Worm (Caenorhabditis elegans): ENCODE measurements around the gene F08D12.4.

Gene F08D12.4

DNA sequence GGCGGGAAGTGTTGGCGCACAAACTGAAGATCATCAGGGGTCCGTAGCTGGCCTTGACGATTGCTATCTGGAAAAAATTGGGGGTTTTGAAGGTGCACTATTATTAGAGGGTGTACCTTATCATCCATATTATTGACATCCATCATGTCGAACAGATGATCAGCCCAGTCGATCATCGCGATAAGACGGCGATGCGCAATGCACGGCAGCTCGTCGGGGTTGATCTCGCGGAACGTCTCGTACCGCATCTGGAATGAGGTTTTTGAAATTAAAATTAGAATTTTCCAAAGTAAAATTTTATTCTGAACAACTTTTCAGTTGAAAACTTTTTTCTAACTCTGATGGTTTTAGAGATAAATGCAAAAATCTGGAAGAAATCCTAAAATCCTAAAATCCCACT lies 20.0 kb downstream of the F08D12.4 start:
- no peak for TF ChIP-seq ama-1 (optimal IDR thresholded peaks at IDR 0.05)
- no peak for TF ChIP-seq tbx-37 (GFP tag; conservative IDR thresholded peaks at IDR 0.05)
- TF ChIP-seq hnd-1 (tag; optimal IDR thresholded peaks at IDR 0.05), result no peak
- no peak for TF ChIP-seq flt-1 (GFP tag; IDR thresholded peaks at IDR 0.05)
- TF ChIP-seq hmg-4 (GFP tag; optimal IDR thresholded peaks at IDR 0.05), result no peak
- no peak for TF ChIP-seq hmbx-1 (tag; optimal IDR thresholded peaks at IDR 0.05)
- TF ChIP-seq F13C5.2 (tag; optimal IDR thresholded peaks at IDR 0.05), result no peak
- TF ChIP-seq tra-4 (tag; optimal IDR thresholded peaks at IDR 0.05), result no peak
- TF ChIP-seq scrt-1 (GFP tag; IDR thresholded peaks at IDR 0.05), result no peak
- no peak for TF ChIP-seq tbx-11 (GFP tag; IDR thresholded peaks at IDR 0.05)
- TF ChIP-seq sea-1 (GFP tag; conservative IDR thresholded peaks at IDR 0.05), result no peak
- no peak for TF ChIP-seq ceh-36 (tag; optimal IDR thresholded peaks at IDR 0.05)
- no peak for TF ChIP-seq aly-1 (tag; optimal IDR thresholded peaks at IDR 0.05)

DNA sequence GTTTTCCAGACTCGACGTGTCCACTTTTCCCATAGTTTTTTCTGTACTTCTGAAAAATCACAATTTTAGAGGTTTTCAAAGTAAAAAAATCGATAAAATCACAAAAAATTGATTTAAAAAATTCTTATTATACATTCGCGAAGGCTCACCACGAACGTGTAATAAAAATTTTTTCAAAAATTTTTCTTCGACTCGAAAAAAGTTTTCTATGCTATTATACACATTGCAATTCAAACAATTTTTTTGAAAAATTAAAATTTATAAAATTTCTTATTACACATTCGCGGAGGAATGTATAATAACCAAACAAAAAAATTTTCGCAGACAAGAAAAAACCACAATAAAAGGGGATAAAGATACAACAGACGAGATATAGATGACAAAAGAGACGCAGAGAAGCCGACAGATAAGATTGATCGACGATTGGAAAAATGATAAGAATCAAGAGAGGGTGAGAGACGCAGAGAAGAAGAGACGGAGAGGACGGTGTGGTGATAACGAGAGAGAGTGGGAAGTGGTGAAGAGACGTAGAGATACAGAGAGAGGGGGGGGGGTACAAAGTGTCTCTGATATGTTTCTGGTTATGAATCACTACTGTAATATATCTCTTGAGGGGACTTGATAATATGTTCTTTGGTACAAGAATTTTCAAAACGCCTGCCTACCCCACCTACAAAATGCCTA lies 22.7 kb downstream of the F08D12.4 start, which contains the start of gene nhr-119:
TSS of gene nhr-119 (minus strand) at position 51 of the 684 bp plus-strand sequence.
- no peak for TF ChIP-seq sea-1 (GFP tag; conservative IDR thresholded peaks at IDR 0.05)

DNA sequence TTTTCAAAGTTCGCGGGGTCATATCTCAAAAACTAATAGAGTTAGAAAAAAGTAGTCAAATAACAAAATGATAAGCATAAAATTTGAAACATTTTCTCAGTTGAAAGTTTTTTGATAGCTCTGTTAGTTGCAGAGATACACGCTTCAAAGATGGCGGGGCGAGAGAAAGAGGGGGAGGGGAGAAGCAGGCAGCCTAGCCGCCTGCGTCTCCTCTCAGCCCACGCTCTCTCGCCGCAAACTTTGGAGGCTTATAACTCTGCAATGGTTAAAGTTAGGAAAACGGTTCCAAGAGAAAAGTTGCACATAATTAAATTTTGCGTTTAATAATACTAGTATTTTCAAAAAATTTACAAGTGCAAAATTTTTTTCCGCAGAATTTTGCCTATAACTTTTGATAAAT lies 23.8 kb downstream of the F08D12.4 start:
- TF ChIP-seq tbx-37 (GFP tag; conservative IDR thresholded peaks at IDR 0.05) (no peak), pes-1 (GFP tag; IDR thresholded peaks at IDR 0.05) (no peak), ama-1 (optimal IDR thresholded peaks at IDR 0.05) (no peak), ceh-13 (GFP tag; optimal IDR thresholded peaks at IDR 0.05) (no peak), hnd-1 (tag; optimal IDR thresholded peaks at IDR 0.05) (no peak), hmbx-1 (tag; optimal IDR thresholded peaks at IDR 0.05) (no peak), hmg-4 (GFP tag; optimal IDR thresholded peaks at IDR 0.05) (no peak), scrt-1 (GFP tag; IDR thresholded peaks at IDR 0.05) (no peak)

DNA sequence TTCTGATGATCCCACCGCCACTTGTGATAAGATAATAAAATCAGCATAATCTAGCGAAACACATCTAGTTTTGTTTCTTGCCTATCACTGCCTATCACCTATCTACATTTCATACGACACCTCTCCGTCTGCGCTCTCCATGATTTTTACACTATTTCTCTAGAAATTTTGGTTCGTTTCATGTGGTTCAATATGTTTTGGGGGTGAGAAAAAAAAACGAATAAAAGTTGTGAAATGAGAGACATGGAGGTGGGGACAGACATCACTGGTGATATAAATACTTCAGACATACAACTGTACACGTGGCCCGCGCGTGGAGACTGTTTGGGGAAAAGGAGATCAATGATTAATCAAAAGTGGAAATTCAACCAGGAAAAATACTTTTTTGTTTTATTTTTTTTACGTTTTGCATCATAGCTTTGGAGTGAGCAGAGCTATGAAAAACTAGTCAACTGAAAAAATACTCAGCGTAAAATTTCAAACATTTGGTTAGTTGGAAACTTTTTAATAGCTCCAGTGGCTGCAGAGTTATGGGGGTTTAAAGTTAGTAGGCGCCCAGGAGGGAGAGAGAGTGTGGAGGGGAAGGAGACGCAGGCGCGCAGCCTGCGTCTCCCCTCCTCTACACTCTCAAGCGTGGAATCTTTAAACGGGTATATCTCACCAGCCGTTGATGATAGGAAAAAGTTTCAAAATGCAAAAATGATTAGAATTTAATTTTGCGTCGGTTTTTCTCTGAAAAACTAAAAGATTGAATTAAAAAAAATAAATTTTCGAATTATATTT lies 25.0 kb downstream of the F08D12.4 start:
- no peak for TF ChIP-seq sea-1 (GFP tag; conservative IDR thresholded peaks at IDR 0.05)
- no peak for TF ChIP-seq tra-4 (tag; optimal IDR thresholded peaks at IDR 0.05)
- TF ChIP-seq ceh-13 (GFP tag; optimal IDR thresholded peaks at IDR 0.05), result no peak
- no peak for TF ChIP-seq ama-1 (optimal IDR thresholded peaks at IDR 0.05)
- TF ChIP-seq hmbx-1 (tag; optimal IDR thresholded peaks at IDR 0.05), result no peak
- no peak for TF ChIP-seq flt-1 (GFP tag; IDR thresholded peaks at IDR 0.05)
- no peak for TF ChIP-seq hnd-1 (tag; optimal IDR thresholded peaks at IDR 0.05)
- TF ChIP-seq tbx-37 (GFP tag; conservative IDR thresholded peaks at IDR 0.05), result no peak
- no peak for TF ChIP-seq B0310.2 (tag; optimal IDR thresholded peaks at IDR 0.05)
- TF ChIP-seq hmg-4 (GFP tag; optimal IDR thresholded peaks at IDR 0.05), result no peak
- no peak for TF ChIP-seq ceh-36 (tag; optimal IDR thresholded peaks at IDR 0.05)
- no peak for TF ChIP-seq F13C5.2 (tag; optimal IDR thresholded peaks at IDR 0.05)
- no peak for TF ChIP-seq tbx-11 (GFP tag; IDR thresholded peaks at IDR 0.05)
- no peak for TF ChIP-seq aly-1 (tag; optimal IDR thresholded peaks at IDR 0.05)
- no peak for TF ChIP-seq scrt-1 (GFP tag; IDR thresholded peaks at IDR 0.05)
- no peak for TF ChIP-seq pes-1 (GFP tag; IDR thresholded peaks at IDR 0.05)
- no peak for TF ChIP-seq ets-7 (tag; optimal IDR thresholded peaks at IDR 0.05)

DNA sequence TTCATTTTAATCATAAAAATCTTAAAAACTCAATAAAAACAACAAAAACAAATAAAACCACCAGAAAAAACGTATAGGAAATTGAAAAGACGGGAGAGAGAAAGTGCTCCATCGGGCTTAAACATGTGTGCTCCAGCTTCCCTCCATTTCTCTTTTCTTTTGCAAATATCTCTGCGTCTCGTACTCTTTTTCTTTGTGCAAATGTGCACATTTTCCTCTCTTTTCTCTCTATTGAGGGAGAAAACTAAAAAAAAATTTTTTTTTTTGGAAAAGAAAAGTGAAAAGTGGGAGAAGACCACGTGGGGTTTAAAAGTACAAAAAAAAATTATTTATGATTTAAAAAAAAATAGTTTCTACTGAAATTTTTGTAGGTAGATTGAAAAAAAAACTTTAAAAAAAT lies 26.3 kb downstream of the F08D12.4 start:
- TF ChIP-seq sea-1 (GFP tag; conservative IDR thresholded peaks at IDR 0.05) (no peak), ceh-36 (tag; optimal IDR thresholded peaks at IDR 0.05) (no peak), hnd-1 (tag; optimal IDR thresholded peaks at IDR 0.05) (no peak), tra-4 (tag; optimal IDR thresholded peaks at IDR 0.05) (no peak), F13C5.2 (tag; optimal IDR thresholded peaks at IDR 0.05) (no peak), hmbx-1 (tag; optimal IDR thresholded peaks at IDR 0.05) (no peak), scrt-1 (GFP tag; IDR thresholded peaks at IDR 0.05) (no peak), tbx-37 (GFP tag; conservative IDR thresholded peaks at IDR 0.05) (no peak), aly-1 (tag; optimal IDR thresholded peaks at IDR 0.05) (no peak), hmg-4 (GFP tag; optimal IDR thresholded peaks at IDR 0.05) (no peak), ceh-13 (GFP tag; optimal IDR thresholded peaks at IDR 0.05) (no peak), B0310.2 (tag; optimal IDR thresholded peaks at IDR 0.05) (no peak), ets-7 (tag; optimal IDR thresholded peaks at IDR 0.05) (no peak), ama-1 (optimal IDR thresholded peaks at IDR 0.05) (no peak), flt-1 (GFP tag; IDR thresholded peaks at IDR 0.05) (no peak)

DNA sequence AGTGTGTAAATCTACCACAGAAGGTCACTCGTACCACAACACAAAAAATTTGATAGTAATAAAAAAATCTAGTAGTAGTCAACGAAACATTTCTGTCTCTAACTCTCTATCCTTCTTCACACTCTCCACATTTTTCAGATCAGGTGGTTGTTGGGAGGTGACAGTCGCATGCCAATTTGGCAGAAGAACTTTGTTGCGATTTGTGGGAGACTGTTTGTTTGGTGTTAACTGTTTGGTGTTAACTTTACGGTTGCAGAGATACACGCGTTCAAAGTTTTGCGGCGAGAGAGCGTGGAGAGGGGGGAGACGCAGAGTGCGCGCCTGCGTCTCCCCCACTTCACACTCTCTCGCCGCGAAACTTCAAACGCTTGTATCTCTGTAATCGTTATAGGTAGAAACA lies 27.0 kb downstream of the F08D12.4 start:
- TF ChIP-seq tbx-37 (GFP tag; conservative IDR thresholded peaks at IDR 0.05) (no peak), tra-4 (tag; optimal IDR thresholded peaks at IDR 0.05) (no peak), pes-1 (GFP tag; IDR thresholded peaks at IDR 0.05) (no peak), scrt-1 (GFP tag; IDR thresholded peaks at IDR 0.05) (no peak), F13C5.2 (tag; optimal IDR thresholded peaks at IDR 0.05) (no peak), aly-1 (tag; optimal IDR thresholded peaks at IDR 0.05) (no peak), ets-7 (tag; optimal IDR thresholded peaks at IDR 0.05) (no peak)

DNA sequence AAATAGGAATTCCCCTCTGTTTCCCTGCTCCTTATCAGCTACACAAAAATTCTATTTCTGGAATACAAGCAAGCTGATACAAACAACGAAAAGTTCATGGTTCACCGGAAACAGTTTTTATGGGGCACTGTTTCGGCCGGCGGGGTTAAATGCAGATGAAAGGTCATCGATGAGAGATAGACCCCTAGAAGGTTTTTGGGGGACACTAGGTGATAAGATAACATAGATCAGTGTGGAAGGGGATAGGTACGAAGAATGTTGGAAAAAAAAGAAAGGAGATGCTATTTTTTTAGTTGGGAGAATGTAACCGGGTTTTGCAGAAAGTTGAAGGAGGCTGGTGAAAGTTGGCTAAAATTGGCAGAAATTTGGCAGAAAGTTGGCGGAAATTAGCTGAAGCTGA lies 27.6 kb downstream of the F08D12.4 start:
- TF ChIP-seq hmbx-1 (tag; optimal IDR thresholded peaks at IDR 0.05) (no peak), ceh-13 (GFP tag; optimal IDR thresholded peaks at IDR 0.05) (no peak), scrt-1 (GFP tag; IDR thresholded peaks at IDR 0.05) (no peak), aly-1 (tag; optimal IDR thresholded peaks at IDR 0.05) (no peak), flt-1 (GFP tag; IDR thresholded peaks at IDR 0.05) (no peak), hmg-4 (GFP tag; optimal IDR thresholded peaks at IDR 0.05) (no peak), F13C5.2 (tag; optimal IDR thresholded peaks at IDR 0.05) (no peak), tbx-11 (GFP tag; IDR thresholded peaks at IDR 0.05) (no peak), pes-1 (GFP tag; IDR thresholded peaks at IDR 0.05) (no peak), sea-1 (GFP tag; conservative IDR thresholded peaks at IDR 0.05) (no peak), tra-4 (tag; optimal IDR thresholded peaks at IDR 0.05) (no peak), ets-7 (tag; optimal IDR thresholded peaks at IDR 0.05) (no peak), B0310.2 (tag; optimal IDR thresholded peaks at IDR 0.05) (no peak), ama-1 (optimal IDR thresholded peaks at IDR 0.05) (no peak), tbx-37 (GFP tag; conservative IDR thresholded peaks at IDR 0.05) (no peak), hnd-1 (tag; optimal IDR thresholded peaks at IDR 0.05) (no peak), ceh-36 (tag; optimal IDR thresholded peaks at IDR 0.05) (no peak)

All from whole organism, early embryonic.